Worm (Caenorhabditis elegans): ENCODE results near the gene mrps-22.

mrps-22 gene

DNA sequence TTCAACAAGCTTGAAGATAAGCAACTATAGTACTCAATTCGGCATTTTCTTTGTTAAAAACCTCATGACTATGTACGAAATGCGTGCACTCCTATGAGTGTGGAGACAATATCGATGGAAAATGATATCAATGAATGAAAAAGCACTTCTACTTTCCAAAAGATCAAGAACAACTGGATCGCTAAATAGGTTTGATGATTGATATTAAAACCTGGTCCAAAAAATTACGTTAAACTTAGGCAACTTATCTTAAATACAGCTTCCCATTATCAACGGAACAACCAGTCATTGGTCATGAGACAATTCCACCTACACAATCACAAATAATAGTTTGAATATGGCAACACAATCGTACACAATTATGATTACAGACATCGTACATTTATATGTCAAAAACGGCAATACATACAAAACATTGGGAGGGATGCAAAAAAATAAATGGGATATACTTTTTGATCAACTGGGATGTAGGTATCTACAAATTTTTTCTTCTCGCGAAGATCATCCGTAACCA, 22.7 kb upstream of the mrps-22 start (continued):
- TF ChIP-seq pbrm-1 (GFP tag; IDR thresholded peaks at IDR 0.05), result 0 out of 2 replicates have a peak, but pooled peaks have one; percentile 57
- TF ChIP-seq ceh-79 (tag; optimal IDR thresholded peaks at IDR 0.05), result no peak
- no peak for TF ChIP-seq ztf-25 (GFP tag; IDR thresholded peaks at IDR 0.05)
- TF ChIP-seq F23B12.7 (tag; optimal IDR thresholded peaks at IDR 0.05; ENCODE audit: insufficient read depth), result no peak
- no peak for TF ChIP-seq Y95B8A.8 (GFP tag; IDR thresholded peaks at IDR 0.05)
- TF ChIP-seq ztf-28 (GFP tag; IDR thresholded peaks at IDR 0.05), result no peak
- no peak for TF ChIP-seq mes-4 (tag; optimal IDR thresholded peaks at IDR 0.05)
- TF ChIP-seq F57A8.1 (GFP tag; optimal IDR thresholded peaks at IDR 0.05), result no peak
- no peak for TF ChIP-seq lir-1 (GFP tag; conservative IDR thresholded peaks at IDR 0.05)
- no peak for TF ChIP-seq ceh-58 (GFP tag; IDR thresholded peaks at IDR 0.05)
- peak; percentile 81 for TF ChIP-seq F49E8.2 (tag; optimal IDR thresholded peaks at IDR 0.05; ENCODE audit: insufficient read depth)
- TF ChIP-seq tbx-9 (tag; optimal IDR thresholded peaks at IDR 0.05; ENCODE audit: borderline replicate concordance), result no peak
- TF ChIP-seq snpc-4 (GFP tag; optimal IDR thresholded peaks at IDR 0.05), result peak; percentile 6
- TF ChIP-seq snpc-4 (tag; optimal IDR thresholded peaks at IDR 0.05), result no peak
- TF ChIP-seq ztf-26 (tag; optimal IDR thresholded peaks at IDR 0.05), result no peak
- no peak for TF ChIP-seq atf-7 (tag; optimal IDR thresholded peaks at IDR 0.05)
- TF ChIP-seq ZK185.1 (tag; optimal IDR thresholded peaks at IDR 0.05; ENCODE audit: poor library complexity, severe bottlenecking), result peak; percentile 6
- no peak for TF ChIP-seq cebp-2 (GFP tag; IDR thresholded peaks at IDR 0.05)
- TF ChIP-seq mel-28 (tag; optimal IDR thresholded peaks at IDR 0.05; ENCODE audit: borderline replicate concordance), result no peak
- TF ChIP-seq aptf-3 (GFP tag; IDR thresholded peaks at IDR 0.05), result no peak
- TF ChIP-seq T26A5.8 (tag; optimal IDR thresholded peaks at IDR 0.05), result no peak
- no peak for TF ChIP-seq mxl-1 (tag; optimal IDR thresholded peaks at IDR 0.05)
- no peak for TF ChIP-seq egl-44 (GFP tag; IDR thresholded peaks at IDR 0.05)
- TF ChIP-seq zim-3 (tag; optimal IDR thresholded peaks at IDR 0.05), result peak; percentile 62
- 0 out of 2 replicates have a peak, but pooled peaks have one; percentile 68 for TF ChIP-seq lin-26 (GFP tag; IDR thresholded peaks at IDR 0.05)
- no peak for TF ChIP-seq B0019.2 (GFP tag; conservative IDR thresholded peaks at IDR 0.05)
- TF ChIP-seq B0035.1 (tag; optimal IDR thresholded peaks at IDR 0.05), result no peak
- peak; percentile 31; the same call in 1 of the 2 replicates for TF ChIP-seq B0336.3 (GFP tag; IDR thresholded peaks at IDR 0.05)
- no peak for TF ChIP-seq let-526 (GFP tag; IDR thresholded peaks at IDR 0.05)
- no peak for TF ChIP-seq tlf-1 (GFP tag; optimal IDR thresholded peaks at IDR 0.05)
- 0 out of 2 replicates have a peak, but pooled peaks have one; percentile 60 for TF ChIP-seq ekl-4 (GFP tag; IDR thresholded peaks at IDR 0.05)
- TF ChIP-seq K12H6.12 (tag; optimal IDR thresholded peaks at IDR 0.05), result no peak
- no peak for TF ChIP-seq K11D2.4 (GFP tag; IDR thresholded peaks at IDR 0.05)
- peak; percentile 60; the same call in 1 of the 2 replicates for TF ChIP-seq madf-6 (GFP tag; IDR thresholded peaks at IDR 0.05)
- no peak for TF ChIP-seq sptf-2 (GFP tag; optimal IDR thresholded peaks at IDR 0.05)
- no peak for TF ChIP-seq gei-17 (GFP tag; optimal IDR thresholded peaks at IDR 0.05)
- no peak for TF ChIP-seq xnd-1 (tag; optimal IDR thresholded peaks at IDR 0.05)
- no peak for TF ChIP-seq F52B5.7 (tag; optimal IDR thresholded peaks at IDR 0.05)
- TF ChIP-seq hmg-20 (GFP tag; IDR thresholded peaks at IDR 0.05), result no peak
- TF ChIP-seq ets-4 (GFP tag; optimal IDR thresholded peaks at IDR 0.05), result no peak
- TF ChIP-seq lin-40 (tag; optimal IDR thresholded peaks at IDR 0.05), result no peak
- no peak for TF ChIP-seq ceh-91 (GFP tag; IDR thresholded peaks at IDR 0.05)
- no peak for TF ChIP-seq fkh-3 (tag; optimal IDR thresholded peaks at IDR 0.05)
- no peak for TF ChIP-seq ceh-100 (GFP tag; IDR thresholded peaks at IDR 0.05)
- TF ChIP-seq Y79H2A.3 (GFP tag; conservative IDR thresholded peaks at IDR 0.05), result 0 out of 2 replicates have a peak, but pooled peaks have one; percentile 39
- TF ChIP-seq hlh-26 (GFP tag; conservative IDR thresholded peaks at IDR 0.05), result no peak
- no peak for TF ChIP-seq akir-1 (GFP tag; optimal IDR thresholded peaks at IDR 0.05)
- no peak for TF ChIP-seq hlh-12 (tag; optimal IDR thresholded peaks at IDR 0.05)

All from whole organism, young adult.